Worm (Caenorhabditis elegans) whole organism, L1 larva: ENCODE data around the gene syf-2.

Experiments
- C04F5.9 ChIP-seq: sonication (generic microtip); optimal IDR thresholded peaks from 2 replicates; lab custom pipeline; 2016; ENCODE audit warnings: missing genetic modification characterization, missing compliant biosample characterization
- F16B12.6 ChIP-seq: fragments of 150-350 bp; optimal IDR thresholded peaks from 2 replicates; lab custom pipeline; 2014; ENCODE audit warnings: missing biosample characterization, missing genetic modification characterization
- Y116A8C.19 ChIP-seq: sonication (generic microtip); optimal IDR thresholded peaks from 2 replicates; lab custom pipeline; 2016; ENCODE audit warnings: missing compliant biosample characterization, missing genetic modification characterization, borderline replicate concordance
- alr-1 ChIP-seq: fragments of 200-800 bp; sonication (Bioruptor generic); optimal IDR thresholded peaks from 2 replicates; lab custom pipeline; 2018; ENCODE audit warnings: borderline replicate concordance, mild to moderate bottlenecking, missing genetic modification characterization, missing compliant biosample characterization
- ceh-63 ChIP-seq: fragments of 200-800 bp; sonication (Bioruptor generic); optimal IDR thresholded peaks from 2 replicates; lab custom pipeline; 2018; ENCODE audit warnings: mild to moderate bottlenecking, missing genetic modification characterization, missing compliant biosample characterization
- ceh-8 ChIP-seq: fragments of 200-800 bp; sonication (Bioruptor generic); optimal IDR thresholded peaks from 2 replicates; lab custom pipeline; 2018; ENCODE audit warnings: mild to moderate bottlenecking, missing genetic modification characterization, moderate library complexity, missing compliant biosample characterization
- ces-1 ChIP-seq: fragments of 150-350 bp; optimal IDR thresholded peaks from 2 replicates; lab custom pipeline; 2014; ENCODE audit warnings: missing biosample characterization, missing genetic modification reagents, missing genetic modification characterization
- dpl-1 ChIP-seq, 3 experiments: fragments of 150-350 bp in 2 of 3; sonication (generic microtip) in 1 of 3; optimal IDR thresholded peaks; 2 replicates each; lab custom pipeline; 2014 to 2017; ENCODE audit warnings: missing biosample characterization in 3 of 3, missing genetic modification characterization in 3 of 3, missing genetic modification reagents in 3 of 3
- efl-1 ChIP-seq, 4 experiments: fragments of 150-350 bp; optimal IDR thresholded peaks in 3 of 4; peaks in 1 of 4; 1 replicate in 1 of 4; 2 replicates in 3 of 4; lab custom pipeline; 2014; ENCODE audit warnings: missing biosample characterization in 2 of 4, missing genetic modification characterization in 2 of 4, missing genetic modification reagents in 2 of 4
- egl-27 ChIP-seq, 2 experiments: fragments of 150-350 bp in 1 of 2; sonication (generic microtip); optimal IDR thresholded peaks; 3 replicates each; lab custom pipeline; 2017 to 2018; ENCODE audit warnings: missing biosample characterization in 2 of 2, missing genetic modification characterization in 2 of 2, missing genetic modification reagents in 2 of 2
- elt-3 ChIP-seq, 6 experiments: fragments of 150-350 bp in 1 of 6; sonication (generic microtip); optimal IDR thresholded peaks; 2 replicates each; lab custom pipeline; 2017 to 2018; ENCODE audit warnings: missing biosample characterization in 6 of 6, missing genetic modification characterization in 6 of 6, inconsistent platforms in 1 of 6
- ets-5 ChIP-seq: fragments of 200-800 bp; sonication (Bioruptor generic); IDR thresholded peaks from 2 replicates; pipeline ENCODE4 v1.3.6; 2022; ENCODE audit warnings: missing genetic modification characterization, missing compliant biosample characterization
- fkh-10 ChIP-seq: sonication (generic microtip); optimal IDR thresholded peaks from 2 replicates; lab custom pipeline; 2017; ENCODE audit warnings: missing biosample characterization, missing genetic modification reagents, missing genetic modification characterization
- fkh-4 ChIP-seq: sonication (generic microtip); optimal IDR thresholded peaks from 2 replicates; lab custom pipeline; 2016; ENCODE audit warnings: missing compliant biosample characterization, missing genetic modification characterization, borderline replicate concordance
- fos-1 ChIP-seq: fragments of 150-350 bp; optimal IDR thresholded peaks from 2 replicates; lab custom pipeline; 2014; ENCODE audit warnings: missing biosample characterization, missing genetic modification characterization
- hlh-17 ChIP-seq: fragments of 200-800 bp; sonication (Bioruptor generic); optimal IDR thresholded peaks from 2 replicates; lab custom pipeline; 2018; ENCODE audit warnings: missing genetic modification characterization, mild to moderate bottlenecking, missing compliant biosample characterization, moderate library complexity, borderline replicate concordance
- lin-13 ChIP-seq: fragments of 150-350 bp; optimal IDR thresholded peaks from 2 replicates; lab custom pipeline; 2014; ENCODE audit warnings: missing biosample characterization, missing genetic modification reagents, missing genetic modification characterization
- lin-14 ChIP-seq: fragments of 200-800 bp; sonication (Bioruptor generic); optimal IDR thresholded peaks from 2 replicates; lab custom pipeline; 2018; ENCODE audit warnings: mild to moderate bottlenecking, missing genetic modification characterization, moderate library complexity, missing compliant biosample characterization
- lin-15B ChIP-seq: fragments of 150-350 bp; sonication (generic microtip); optimal IDR thresholded peaks from 3 replicates; lab custom pipeline; 2014; ENCODE audit warnings: missing biosample characterization, missing genetic modification characterization
- lsy-2 ChIP-seq, 2 experiments: fragments of 150-350 bp; optimal IDR thresholded peaks; 2 replicates each; lab custom pipeline; 2014; ENCODE audit warnings: missing biosample characterization in 2 of 2, missing genetic modification characterization in 2 of 2
- mdl-1 ChIP-seq, 2 experiments: fragments of 150-350 bp; optimal IDR thresholded peaks; 2 replicates each; lab custom pipeline; 2014 to 2017; ENCODE audit warnings: missing biosample characterization in 2 of 2, missing genetic modification characterization in 2 of 2, inconsistent platforms in 1 of 2
- nhr-11 ChIP-seq: fragments of 150-350 bp; optimal IDR thresholded peaks from 2 replicates; lab custom pipeline; 2014; ENCODE audit warnings: missing biosample characterization, missing genetic modification characterization
- nhr-19 ChIP-seq: fragments of 200-800 bp; sonication (Bioruptor generic); conservative IDR thresholded peaks from 2 replicates; pipeline ENCODE4 v1.3.6; 2022; ENCODE audit warnings: missing genetic modification characterization, missing compliant biosample characterization
- nhr-20 ChIP-seq: sonication (generic microtip); optimal IDR thresholded peaks from 2 replicates; lab custom pipeline; 2016; ENCODE audit warnings: mild to moderate bottlenecking, missing genetic modification characterization, missing compliant biosample characterization
- nhr-237 ChIP-seq: fragments of 150-350 bp; optimal IDR thresholded peaks from 2 replicates; lab custom pipeline; 2014; ENCODE audit warnings: missing biosample characterization, missing genetic modification characterization
- nhr-28 ChIP-seq: fragments of 150-350 bp; optimal IDR thresholded peaks from 2 replicates; lab custom pipeline; 2014; ENCODE audit warnings: missing biosample characterization, missing genetic modification characterization
- nhr-71 ChIP-seq: sonication (generic microtip); optimal IDR thresholded peaks from 2 replicates; lab custom pipeline; 2016; ENCODE audit warnings: mild to moderate bottlenecking, missing genetic modification characterization, moderate library complexity, missing compliant biosample characterization
- nhr-76 ChIP-seq: sonication (generic microtip); optimal IDR thresholded peaks from 2 replicates; lab custom pipeline; 2017; ENCODE audit warnings: missing biosample characterization, missing genetic modification characterization
- nhr-84 ChIP-seq: sonication (generic microtip); optimal IDR thresholded peaks from 2 replicates; lab custom pipeline; 2017; ENCODE audit warnings: missing biosample characterization, missing genetic modification characterization
- rnt-1 ChIP-seq: sonication (generic microtip); optimal IDR thresholded peaks from 2 replicates; lab custom pipeline; 2016; ENCODE audit warnings: mild to moderate bottlenecking, missing genetic modification characterization, moderate library complexity, missing compliant biosample characterization
- skn-1 ChIP-seq: fragments of 150-350 bp; optimal IDR thresholded peaks from 2 replicates; lab custom pipeline; 2014; ENCODE audit warnings: missing biosample characterization, missing genetic modification characterization
- sox-4 ChIP-seq: sonication (generic microtip); optimal IDR thresholded peaks from 2 replicates; lab custom pipeline; 2016; ENCODE audit warnings: missing genetic modification characterization, missing compliant biosample characterization
- sptf-1 ChIP-seq: fragments of 150-350 bp; optimal IDR thresholded peaks from 2 replicates; lab custom pipeline; 2014; ENCODE audit warnings: missing biosample characterization, missing genetic modification characterization
- sup-37 ChIP-seq: fragments of 200-800 bp; sonication (Bioruptor generic); optimal IDR thresholded peaks from 2 replicates; lab custom pipeline; 2018; ENCODE audit warnings: mild to moderate bottlenecking, missing genetic modification characterization, missing compliant biosample characterization
- swsn-7 ChIP-seq: sonication (generic microtip); optimal IDR thresholded peaks from 2 replicates; lab custom pipeline; 2016; ENCODE audit warnings: missing genetic modification characterization, missing compliant biosample characterization
- tbx-2 ChIP-seq: sonication (generic microtip); optimal IDR thresholded peaks from 2 replicates; lab custom pipeline; 2016; ENCODE audit warnings: missing genetic modification characterization, missing compliant biosample characterization
- unc-130 ChIP-seq: fragments of 150-350 bp; optimal IDR thresholded peaks from 2 replicates; lab custom pipeline; 2017; ENCODE audit warnings: missing biosample characterization, missing genetic modification characterization, inconsistent platforms
- unc-30 ChIP-seq: sonication (generic microtip); optimal IDR thresholded peaks from 2 replicates; lab custom pipeline; 2017; ENCODE audit warnings: missing biosample characterization, missing genetic modification characterization
- ztf-11 ChIP-seq, 2 experiments: sonication (generic microtip); optimal IDR thresholded peaks; 2 replicates each; lab custom pipeline; 2016 to 2017; ENCODE audit warnings: missing genetic modification characterization in 2 of 2, missing biosample characterization in 1 of 2, missing compliant biosample characterization in 1 of 2
- ztf-4 ChIP-seq: fragments of 150-350 bp; optimal IDR thresholded peaks from 2 replicates; lab custom pipeline; 2014; ENCODE audit warnings: missing biosample characterization, missing genetic modification characterization

syf-2 gene

ce11 chrIII:7162065-7162762 is at the start of gene syf-2, which contains the start of gene K04G7.1 (continued):
- no peak for TF ChIP-seq unc-30
- peak; percentile 91 for TF ChIP-seq tbx-2
- peak; percentile 90 for TF ChIP-seq nhr-20
- TF ChIP-seq lin-13 = peak; percentile 100
- peak in 1 of 2 experiments; percentile 84 for TF ChIP-seq mdl-1 (tag; optimal IDR thresholded peaks at IDR 0.05; lab: Kevin White, UChicago)
- TF ChIP-seq ceh-63 = no peak
- no peak for TF ChIP-seq nhr-84
- TF ChIP-seq elt-3 (tag; optimal IDR thresholded peaks at IDR 0.05; lab: Kevin White, UChicago) = peak in 3 of 6 experiments; percentile 58 to 89 (median 59)
- peak; percentile 60 for TF ChIP-seq F16B12.6
- no peak for TF ChIP-seq hlh-17 (GFP tag; lab: Kevin White, UChicago)
- no peak for TF ChIP-seq ets-5 (GFP tag; lab: Robert Waterston, UW)
- no peak for TF ChIP-seq alr-1 (tag; lab: Kevin White, UChicago)
- peak; percentile 14 for TF ChIP-seq fkh-4 (tag; lab: Kevin White, UChicago)
- peak; percentile 93 for TF ChIP-seq skn-1 (tag; lab: Kevin White, UChicago)
- peak in 1 of 2 experiments; percentile 57 for TF ChIP-seq ztf-11 (tag; optimal IDR thresholded peaks at IDR 0.05; lab: Kevin White, UChicago)
- TF ChIP-seq nhr-71 (tag; lab: Kevin White, UChicago) = peak; percentile 95
- no peak for TF ChIP-seq nhr-76 (tag; lab: Kevin White, UChicago)
- TF ChIP-seq swsn-7 = peak; percentile 87
- peak; percentile 78 to 87 for TF ChIP-seq egl-27 (tag; optimal IDR thresholded peaks at IDR 0.05; lab: Kevin White, UChicago)
- TF ChIP-seq unc-130 = peak; percentile 83
- peak; percentile 99 for TF ChIP-seq lin-15B (tag; lab: Kevin White, UChicago)
- no peak for TF ChIP-seq sox-4
- TF ChIP-seq fkh-10 (GFP tag; lab: Kevin White, UChicago) = peak; percentile 71
- TF ChIP-seq efl-1 (optimal IDR thresholded peaks at IDR 0.05; lab: Kevin White, UChicago) = peak; percentile 88 to 93
- TF ChIP-seq efl-1 (GFP tag; optimal IDR thresholded peaks at IDR 0.05 in 1 of 2; lab: Kevin White, UChicago) = peak; percentile 89 to 99
- peak; percentile 74 for TF ChIP-seq nhr-237 (tag; lab: Kevin White, UChicago)
- TF ChIP-seq rnt-1 = peak; percentile 84
- peak; percentile 95 for TF ChIP-seq lin-14
- TF ChIP-seq nhr-28 (tag; lab: Kevin White, UChicago) = no peak
- TF ChIP-seq sup-37 (GFP tag; lab: Kevin White, UChicago) = no peak
- peak; percentile 34 for TF ChIP-seq fos-1 (tag; lab: Kevin White, UChicago)
- TF ChIP-seq sptf-1 (tag; lab: Kevin White, UChicago) = no peak
- TF ChIP-seq, all 84 proteins: peak for 60

ce11 chrIII:7210486-7210885 is 48.6 kb upstream of the syf-2 start:
- TF ChIP-seq nhr-76 (tag; lab: Kevin White, UChicago) (no peak), nhr-11 (tag; lab: Kevin White, UChicago) (no peak), lin-14 (peak; percentile 0), Y116A8C.19 (tag; lab: Kevin White, UChicago) (no peak), nhr-28 (tag; lab: Kevin White, UChicago) (no peak)

- TF ChIP-seq efl-1 (optimal IDR thresholded peaks at IDR 0.05; lab: Kevin White, UChicago) (no peak), efl-1 (GFP tag; optimal IDR thresholded peaks at IDR 0.05 in 1 of 2; lab: Kevin White, UChicago) (peak in 1 of 2 experiments; percentile 91), ceh-8 (no peak), elt-3 (tag; optimal IDR thresholded peaks at IDR 0.05; lab: Kevin White, UChicago) (no peak), nhr-237 (tag; lab: Kevin White, UChicago) (no peak), unc-30 (no peak), ces-1 (GFP tag; lab: Kevin White, UChicago) (no peak), nhr-11 (tag; lab: Kevin White, UChicago) (no peak), dpl-1 (GFP tag; optimal IDR thresholded peaks at IDR 0.05; lab: Kevin White, UChicago) (no peak), ztf-4 (tag; lab: Kevin White, UChicago) (no peak), lsy-2 (tag; optimal IDR thresholded peaks at IDR 0.05; lab: Kevin White, UChicago) (peak in 1 of 2 experiments; percentile 50), nhr-19 (GFP tag; lab: Robert Waterston, UW) (no peak), ceh-63 (no peak), C04F5.9 (no peak)
Measured at ce11 chrIII:7209721-7210120, 47.8 kb upstream of the syf-2 start, which contains the start of gene R151.2. TSS of gene R151.2 (plus strand) at chrIII:7209967.
